Fruit fly (Drosophila melanogaster) whole organism, embryonic: ENCODE measurements around the gene TTLL4B.

ENCODE experiments used
- Ada2b ChIP-seq: fragments of 200-800 bp; sonication (Bioruptor generic); IDR thresholded peaks from 2 replicates; pipeline ENCODE4 v1.3.6; 2022; ENCODE audit warnings: missing biosample characterization, missing genetic modification characterization
- BtbVII ChIP-seq: fragments of 200-800 bp; sonication (Bioruptor generic); optimal IDR thresholded peaks from 3 replicates; lab custom pipeline; 2017; ENCODE audit warnings: missing biosample characterization, mild to moderate bottlenecking, missing genetic modification characterization
- CG10979 ChIP-seq: fragments of 200-800 bp; sonication (Bioruptor generic); optimal IDR thresholded peaks from 2 replicates; lab custom pipeline; 2018; ENCODE audit warnings: missing biosample characterization, mild to moderate bottlenecking, missing genetic modification characterization, moderate library complexity
- CG11398 ChIP-seq: fragments of 200-800 bp; sonication (Bioruptor generic); optimal IDR thresholded peaks from 2 replicates; lab custom pipeline; 2016; ENCODE audit warnings: missing biosample characterization, missing genetic modification characterization
- CG12071 ChIP-seq: fragments of 200-800 bp; sonication (Bioruptor generic); optimal IDR thresholded peaks from 3 replicates; lab custom pipeline; 2018; ENCODE audit warnings: missing biosample characterization, mild to moderate bottlenecking, missing genetic modification characterization
- CG12769 ChIP-seq: fragments of 200-800 bp; sonication (Bioruptor generic); optimal IDR thresholded peaks from 2 replicates; lab custom pipeline; 2019; ENCODE audit warnings: missing biosample characterization, mild to moderate bottlenecking, missing genetic modification characterization, moderate library complexity
- CG13775 ChIP-seq: fragments of 200-800 bp; sonication (Bioruptor generic); optimal IDR thresholded peaks from 3 replicates; lab custom pipeline; 2017; ENCODE audit warnings: missing biosample characterization, mild to moderate bottlenecking, missing genetic modification characterization
- CG1602 ChIP-seq: fragments of 200-800 bp; sonication (Bioruptor generic); optimal IDR thresholded peaks from 3 replicates; lab custom pipeline; 2016; ENCODE audit warnings: missing biosample characterization, missing genetic modification characterization
- CG1792 ChIP-seq: fragments of 200-800 bp; sonication (Bioruptor generic); optimal IDR thresholded peaks from 2 replicates; lab custom pipeline; 2016; ENCODE audit warnings: missing biosample characterization, missing genetic modification characterization
- CG18011 ChIP-seq: fragments of 200-800 bp; sonication (Bioruptor generic); optimal IDR thresholded peaks from 2 replicates; lab custom pipeline; 2017; ENCODE audit warnings: missing biosample characterization, missing genetic modification characterization, mild to moderate bottlenecking, moderate library complexity, missing genotype
- CG1832 ChIP-seq: fragments of 200-800 bp; sonication (Bioruptor generic); optimal IDR thresholded peaks from 2 replicates; lab custom pipeline; 2017; ENCODE audit warnings: missing biosample characterization, mild to moderate bottlenecking, missing genetic modification characterization, inconsistent platforms
- CG18619 ChIP-seq: fragments of 200-800 bp; sonication (Bioruptor generic); optimal IDR thresholded peaks from 3 replicates; lab custom pipeline; 2017; ENCODE audit warnings: missing biosample characterization, mild to moderate bottlenecking, missing genetic modification characterization
- CG2116 ChIP-seq: fragments of 200-800 bp; sonication (Bioruptor generic); optimal IDR thresholded peaks from 3 replicates; lab custom pipeline; 2018; ENCODE audit warnings: missing biosample characterization, mild to moderate bottlenecking, missing genetic modification characterization
- CG2678 ChIP-seq: fragments of 200-800 bp; sonication (Bioruptor generic); optimal IDR thresholded peaks from 3 replicates; lab custom pipeline; 2019; ENCODE audit warnings: missing biosample characterization, mild to moderate bottlenecking, missing genetic modification characterization, moderate library complexity
- CG31365 ChIP-seq: fragments of 200-800 bp; sonication (Bioruptor generic); optimal IDR thresholded peaks from 2 replicates; lab custom pipeline; 2018; ENCODE audit warnings: missing biosample characterization, mild to moderate bottlenecking, missing genetic modification characterization
- CG31441 ChIP-seq: fragments of 200-800 bp; sonication (Bioruptor generic); IDR thresholded peaks from 2 replicates; pipeline ENCODE4 v1.3.6; 2022; ENCODE audit warnings: missing biosample characterization, missing genetic modification characterization
- CG4707 ChIP-seq: fragments of 200-800 bp; sonication (Bioruptor generic); optimal IDR thresholded peaks from 2 replicates; lab custom pipeline; 2018; ENCODE audit warnings: missing biosample characterization, mild to moderate bottlenecking, missing genetic modification characterization, moderate library complexity
- CG5180 ChIP-seq: fragments of 200-800 bp; sonication (Bioruptor generic); optimal IDR thresholded peaks from 3 replicates; lab custom pipeline; 2017; ENCODE audit warnings: missing biosample characterization, missing genetic modification characterization, mild to moderate bottlenecking, moderate library complexity, missing genetic modification reagents
- CG7271 ChIP-seq: fragments of 200-800 bp; sonication (Bioruptor generic); optimal IDR thresholded peaks from 2 replicates; lab custom pipeline; 2018; ENCODE audit warnings: missing biosample characterization, mild to moderate bottlenecking, missing genetic modification characterization, moderate library complexity
- CG7357 ChIP-seq: fragments of 200-800 bp; sonication (Bioruptor generic); IDR thresholded peaks from 3 replicates; pipeline ENCODE4 v1.3.6; 2022; ENCODE audit warnings: missing biosample characterization, missing genetic modification characterization
- CG9215 ChIP-seq: fragments of 200-800 bp; sonication (Bioruptor generic); IDR thresholded peaks from 2 replicates; pipeline ENCODE4 v1.3.6; 2022; ENCODE audit warnings: missing biosample characterization, missing genetic modification characterization
- D19A ChIP-seq: fragments of 200-800 bp; optimal IDR thresholded peaks from 3 replicates; lab custom pipeline; 2019; ENCODE audit warnings: missing biosample characterization, mild to moderate bottlenecking, missing genetic modification characterization, moderate library complexity
- Deaf1 ChIP-seq: fragments of 200-800 bp; optimal IDR thresholded peaks from 3 replicates; lab custom pipeline; 2019; ENCODE audit warnings: missing biosample characterization, mild to moderate bottlenecking, missing genetic modification characterization, moderate library complexity
- Drgx ChIP-seq: fragments of 200-800 bp; sonication (Bioruptor generic); IDR thresholded peaks from 2 replicates; pipeline ENCODE4 v1.3.6; 2022; ENCODE audit warnings: missing biosample characterization, missing genetic modification characterization
- E2f2 ChIP-seq: fragments of 200-800 bp; sonication (Bioruptor generic); IDR thresholded peaks from 2 replicates; pipeline ENCODE4 v1.3.6; 2022; ENCODE audit warnings: missing biosample characterization, missing genetic modification characterization
- ERR ChIP-seq: fragments of 200-800 bp; sonication (Bioruptor generic); optimal IDR thresholded peaks from 2 replicates; lab custom pipeline; 2016; ENCODE audit warnings: missing biosample characterization, missing genetic modification characterization
- Eip74EF ChIP-seq, 2 experiments: fragments of 200-800 bp in 1 of 2; fragments of >200 bp in 1 of 2; sonication (Bioruptor generic) in 1 of 2; optimal IDR thresholded peaks; 2 replicates each; lab custom pipeline; 2017 to 2019; ENCODE audit warnings: missing biosample characterization in 2 of 2, missing genetic modification characterization in 2 of 2, mild to moderate bottlenecking in 1 of 2, moderate library complexity in 1 of 2
- NFAT ChIP-seq: fragments of 200-800 bp; sonication (Bioruptor generic); IDR thresholded peaks from 2 replicates; pipeline ENCODE4 v1.3.6; 2022; ENCODE audit warnings: missing biosample characterization, missing genetic modification characterization
- Opbp ChIP-seq: fragments of 200-800 bp; sonication (Bioruptor generic); IDR thresholded peaks from 3 replicates; pipeline ENCODE4 v1.3.6; 2022; ENCODE audit warnings: missing biosample characterization, missing genetic modification characterization; ENCODE audit not compliant: partially characterized antibody
- Sry-δ ChIP-seq: fragments of 200-800 bp; sonication (Bioruptor generic); optimal IDR thresholded peaks from 2 replicates; lab custom pipeline; 2016; ENCODE audit warnings: missing biosample characterization, missing genetic modification characterization
- ap ChIP-seq: fragments of 200-800 bp; sonication (Bioruptor generic); IDR thresholded peaks from 2 replicates; pipeline ENCODE4 v1.3.6; 2022; ENCODE audit warnings: missing biosample characterization, missing genetic modification characterization
- ase ChIP-seq: fragments of 200-800 bp; sonication (Bioruptor generic); IDR thresholded peaks from 3 replicates; pipeline ENCODE4 v1.3.6; 2022; ENCODE audit warnings: missing biosample characterization, missing genetic modification characterization
- bbx ChIP-seq: fragments of 200-800 bp; sonication (Bioruptor generic); IDR thresholded peaks from 2 replicates; pipeline ENCODE4 v1.3.6; 2022; ENCODE audit warnings: missing biosample characterization, missing genetic modification characterization; ENCODE audit not compliant: partially characterized antibody
- cad ChIP-seq: fragments of >200 bp; optimal IDR thresholded peaks from 2 replicates; lab custom pipeline; 2017; ENCODE audit warnings: missing biosample characterization, missing genetic modification characterization
- ci ChIP-seq: fragments of 200-800 bp; sonication (Bioruptor generic); IDR thresholded peaks from 3 replicates; pipeline ENCODE4 v1.3.6; 2022; ENCODE audit warnings: missing biosample characterization, missing genetic modification characterization
- corto ChIP-seq: fragments of 200-800 bp; sonication (Bioruptor generic); optimal IDR thresholded peaks from 2 replicates; lab custom pipeline; 2016; ENCODE audit warnings: missing biosample characterization, mild to moderate bottlenecking, missing genetic modification characterization, moderate library complexity
- cwo ChIP-seq: fragments of 200-800 bp; sonication (Bioruptor generic); optimal IDR thresholded peaks from 3 replicates; lab custom pipeline; 2017; ENCODE audit warnings: missing biosample characterization, missing genetic modification characterization, mild to moderate bottlenecking, moderate library complexity, missing genetic modification reagents
- fru ChIP-seq: fragments of >200 bp; optimal IDR thresholded peaks from 2 replicates; lab custom pipeline; 2017
- gsb ChIP-seq: fragments of 200-800 bp; sonication (Bioruptor generic); IDR thresholded peaks from 2 replicates; pipeline ENCODE4 v1.3.6; 2022; ENCODE audit warnings: missing biosample characterization, missing genetic modification characterization
- hb ChIP-seq: fragments of 200-800 bp; sonication (Bioruptor generic); IDR thresholded peaks from 3 replicates; pipeline ENCODE4 v1.3.6; 2022; ENCODE audit warnings: missing biosample characterization, missing genetic modification characterization; ENCODE audit not compliant: partially characterized antibody
- insv ChIP-seq, 2 experiments: fragments of 200-800 bp; sonication (Bioruptor generic); optimal IDR thresholded peaks; 3 replicates each; lab custom pipeline; 2016 to 2018; ENCODE audit warnings: missing biosample characterization in 2 of 2, missing genetic modification characterization in 2 of 2
- nau ChIP-seq: fragments of 200-800 bp; sonication (Bioruptor generic); optimal IDR thresholded peaks from 3 replicates; lab custom pipeline; 2017; ENCODE audit warnings: missing biosample characterization, mild to moderate bottlenecking, missing genetic modification characterization, missing genetic modification reagents
- salm ChIP-seq: fragments of 200-800 bp; sonication (Bioruptor generic); optimal IDR thresholded peaks from 2 replicates; lab custom pipeline; 2018; ENCODE audit warnings: missing biosample characterization, mild to moderate bottlenecking, missing genetic modification characterization
- sd ChIP-seq: fragments of 200-800 bp; sonication (Bioruptor generic); optimal IDR thresholded peaks from 3 replicates; lab custom pipeline; 2018; ENCODE audit warnings: missing biosample characterization, mild to moderate bottlenecking, missing genetic modification characterization, moderate library complexity
- sens ChIP-seq: fragments of 200-800 bp; sonication (Bioruptor generic); peaks from one replicate; lab custom pipeline; 2016; ENCODE audit warnings: missing biosample characterization, missing genetic modification characterization
- sr ChIP-seq: fragments of 200-800 bp; sonication (Bioruptor generic); IDR thresholded peaks from 3 replicates; pipeline ENCODE4 v1.3.6; 2022; ENCODE audit warnings: missing biosample characterization, missing genetic modification characterization
- tap ChIP-seq: fragments of 200-800 bp; optimal IDR thresholded peaks from 3 replicates; lab custom pipeline; 2019; ENCODE audit warnings: missing biosample characterization, mild to moderate bottlenecking, missing genetic modification characterization, moderate library complexity
- wek ChIP-seq: fragments of 200-800 bp; sonication (Bioruptor generic); optimal IDR thresholded peaks from 3 replicates; lab custom pipeline; 2018; ENCODE audit warnings: missing biosample characterization, mild to moderate bottlenecking, missing genetic modification characterization, moderate library complexity
- zen ChIP-seq: fragments of 200-800 bp; sonication (Bioruptor generic); optimal IDR thresholded peaks from 3 replicates; lab custom pipeline; 2018; ENCODE audit warnings: missing biosample characterization, mild to moderate bottlenecking, missing genetic modification characterization, moderate library complexity

TTLL4B gene

DNA sequence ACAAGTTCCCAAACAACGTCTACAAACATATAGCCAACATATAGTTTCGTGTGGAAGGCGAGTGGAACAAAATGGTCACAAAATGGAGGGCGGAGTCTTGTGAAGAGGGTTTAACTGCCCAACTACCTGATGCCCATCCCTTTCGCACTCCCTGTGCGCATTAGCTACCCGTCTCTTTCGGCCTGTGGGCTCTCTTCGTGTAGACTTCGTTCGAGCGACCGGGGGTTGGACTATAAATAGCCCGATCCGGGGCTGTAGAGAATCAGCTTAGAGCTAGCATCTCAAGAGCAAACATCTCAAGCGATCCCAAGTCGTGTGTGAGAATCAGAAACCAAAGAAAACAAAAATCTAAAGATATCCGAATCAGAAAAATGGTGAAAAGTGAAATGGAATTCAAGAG is 37.1 kb upstream of the TTLL4B start, which contains the start of gene slp1 (continued):
- no peak for TF ChIP-seq Eip74EF (GFP tag; optimal IDR thresholded peaks at IDR 0.05; lab: Kevin White, UChicago)
- TF ChIP-seq CG9215 (GFP tag; lab: Robert Waterston, UW) = no peak
- no peak for TF ChIP-seq nau (GFP tag; lab: Kevin White, UChicago)
- peak; percentile 38; the same call in 1 of the 2 replicates for TF ChIP-seq bbx
- no peak for TF ChIP-seq CG2116 (GFP tag; lab: Kevin White, UChicago)
- TF ChIP-seq sr (GFP tag; lab: Robert Waterston, UW) = no peak
- TF ChIP-seq CG18011 (GFP tag; lab: Kevin White, UChicago) = no peak
- TF ChIP-seq cad (GFP tag; lab: Kevin White, UChicago) = peak; percentile 36
- TF ChIP-seq Deaf1 (tag; lab: Kevin White, UChicago) = peak; percentile 95
- no peak for TF ChIP-seq BtbVII (GFP tag; lab: Kevin White, UChicago)
- peak; percentile 55; the same call in 2 of the 3 replicates for TF ChIP-seq Opbp
- TF ChIP-seq sens (GFP tag; lab: Kevin White, UChicago) = peak; percentile 65
- no peak for TF ChIP-seq sd (tag; lab: Kevin White, UChicago)
- TF ChIP-seq NFAT (GFP tag; lab: Robert Waterston, UW) = no peak
- no peak for TF ChIP-seq ERR (GFP tag; lab: Kevin White, UChicago)
- TF ChIP-seq cwo = no peak
- TF ChIP-seq D19A (tag; lab: Kevin White, UChicago) = peak; percentile 1
- no peak for TF ChIP-seq wek (GFP tag; lab: Kevin White, UChicago)
- no peak for TF ChIP-seq gsb (GFP tag; lab: Robert Waterston, UW)
- TF ChIP-seq CG12071 (GFP tag; lab: Kevin White, UChicago) = peak; percentile 5
- TF ChIP-seq CG1832 = peak; percentile 94
- TF ChIP-seq CG12769 (tag; lab: Kevin White, UChicago) = no peak
- TF ChIP-seq Sry-δ (GFP tag; lab: Kevin White, UChicago) = no peak
- TF ChIP-seq CG5180 (GFP tag; lab: Kevin White, UChicago) = no peak

DNA sequence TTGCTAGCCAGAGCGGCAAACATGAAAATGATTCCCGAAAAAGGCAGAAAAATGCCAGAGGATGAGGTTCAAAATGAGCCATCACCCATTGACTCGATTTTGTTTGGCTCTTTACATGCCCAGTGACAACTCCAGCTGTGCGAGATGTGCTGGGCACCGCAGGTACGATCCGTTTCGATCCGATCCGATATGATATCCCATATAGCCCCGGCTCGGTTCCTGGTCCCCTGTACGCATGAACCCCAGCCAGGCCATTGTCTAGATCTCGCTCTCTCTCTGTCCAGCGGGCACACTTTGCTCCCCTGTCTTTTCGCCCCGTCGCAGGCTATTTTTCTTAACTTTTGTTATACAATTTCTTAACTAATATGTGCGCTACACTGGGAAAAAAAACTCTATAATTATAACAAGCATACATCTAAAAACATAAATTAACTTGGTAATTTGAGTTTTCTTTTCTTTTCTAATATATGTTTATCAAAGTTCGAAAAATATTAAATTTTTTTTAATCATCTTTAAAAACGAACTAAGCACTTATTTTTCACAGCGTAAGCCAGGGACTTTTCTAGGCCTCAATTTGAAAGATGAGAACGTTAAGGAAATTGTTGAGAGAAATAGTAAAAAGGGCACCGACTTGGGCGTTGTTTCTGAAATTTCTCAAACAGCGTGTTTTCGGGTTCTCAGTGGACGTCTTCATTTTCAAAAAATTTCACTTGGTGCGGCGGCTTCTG is 34.9 kb upstream of the TTLL4B start:
- TF ChIP-seq CG2678 = no peak
- TF ChIP-seq CG7357 = no peak; the same call in 2 of the 3 replicates
- no peak for TF ChIP-seq corto (GFP tag; lab: Kevin White, UChicago)
- TF ChIP-seq hb (GFP tag; lab: Robert Waterston, UW) = no peak
- peak; percentile 95 for TF ChIP-seq CG10979 (tag; lab: Kevin White, UChicago)
- TF ChIP-seq CG1602 = peak; percentile 79
- TF ChIP-seq CG1832 = no peak
- no peak for TF ChIP-seq ase (GFP tag; lab: Robert Waterston, UW)
- no peak for TF ChIP-seq CG1792 (GFP tag; lab: Kevin White, UChicago)
- TF ChIP-seq salm (tag; lab: Kevin White, UChicago) = peak; percentile 45
- no peak for TF ChIP-seq CG4707
- no peak for TF ChIP-seq fru (lab: Kevin White, UChicago)
- peak; percentile 57 for TF ChIP-seq tap (tag; lab: Kevin White, UChicago)
- TF ChIP-seq ap = no peak
- TF ChIP-seq ci (GFP tag; lab: Robert Waterston, UW) = peak; percentile 63
- TF ChIP-seq Drgx (GFP tag; lab: Robert Waterston, UW) = no peak
- TF ChIP-seq insv (GFP tag; optimal IDR thresholded peaks at IDR 0.05; lab: Kevin White, UChicago) = no peak
- TF ChIP-seq E2f2 = peak; percentile 29; the same call in 1 of the 2 replicates
- TF ChIP-seq zen (tag; lab: Kevin White, UChicago) = peak; percentile 98
- peak; percentile 95 for TF ChIP-seq CG7271 (tag; lab: Kevin White, UChicago)
- TF ChIP-seq CG31365 = no peak
- peak; percentile 54 for TF ChIP-seq CG18619 (GFP tag; lab: Kevin White, UChicago)
- TF ChIP-seq CG13775 = peak; percentile 82
- no peak for TF ChIP-seq Ada2b
- no peak for TF ChIP-seq CG11398
- peak; percentile 89 for TF ChIP-seq CG31441 (GFP tag; lab: Robert Waterston, UW)
